Worm (Caenorhabditis elegans): ENCODE measurements around the gene lit-1.

lit-1 gene

ce11 chrIII:13763260-13764112 lies 61.7 kb downstream of the lit-1 start:
- TF ChIP-seq unc-120 (tag; optimal IDR thresholded peaks at IDR 0.05; ENCODE audit: poor library complexity, severe bottlenecking): no peak
- peak; percentile 17 for TF ChIP-seq mls-2 (tag; optimal IDR thresholded peaks at IDR 0.05)
- no peak for TF ChIP-seq snpc-4 (tag; optimal IDR thresholded peaks at IDR 0.05)
- no peak for TF ChIP-seq ham-2 (GFP tag; optimal IDR thresholded peaks at IDR 0.05)

DNA sequence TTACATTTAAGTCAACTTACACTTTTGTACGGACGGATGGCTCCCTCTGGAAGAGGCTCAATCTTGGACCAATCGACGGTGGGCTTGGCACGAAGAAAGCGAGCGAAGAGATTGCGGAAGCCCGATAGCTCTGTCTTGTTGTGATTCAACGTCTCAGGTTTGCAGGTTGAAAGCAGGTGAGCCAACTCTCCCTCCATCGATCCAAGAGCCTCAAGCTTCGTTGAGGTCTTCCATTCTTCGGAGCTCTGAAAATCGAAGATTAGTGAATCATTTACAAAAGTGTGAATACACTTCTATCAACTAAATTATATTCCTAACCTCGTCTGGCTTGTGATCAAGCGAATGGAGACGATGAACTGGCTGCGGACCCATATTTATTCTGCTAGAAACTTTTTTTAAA lies 64.0 kb downstream of the lit-1 start:
- no peak for TF ChIP-seq drap-1 (GFP tag; optimal IDR thresholded peaks at IDR 0.05)

DNA sequence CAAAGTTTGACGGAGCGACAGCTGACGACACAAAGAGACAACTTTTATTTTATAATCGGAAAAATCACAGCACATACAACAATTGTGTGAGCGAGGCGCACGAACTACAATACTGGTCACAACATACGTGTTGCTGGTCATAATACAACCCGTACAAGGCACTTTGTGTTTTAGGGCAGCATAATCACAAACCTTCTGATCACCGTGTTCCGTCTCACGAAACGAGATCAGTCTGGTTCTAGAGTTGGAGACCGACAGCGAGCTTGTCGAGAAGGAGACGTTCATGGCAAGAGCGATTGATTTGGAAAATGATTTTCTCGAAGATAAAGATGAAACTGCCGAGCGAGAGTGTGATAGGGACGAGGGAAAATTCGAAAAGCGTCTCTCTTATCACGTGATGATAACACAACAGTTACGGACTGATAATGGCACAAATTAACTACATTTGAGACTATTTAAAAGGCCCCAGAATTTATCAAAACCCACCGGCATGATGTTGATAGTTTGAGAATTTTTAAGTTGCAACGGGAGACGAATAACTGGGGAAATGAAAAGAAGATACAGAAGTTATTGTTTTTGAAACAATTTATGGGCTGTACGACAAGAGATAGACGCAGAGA lies 65.0 kb downstream of the lit-1 start:
- TF ChIP-seq nhr-28 (tag; optimal IDR thresholded peaks at IDR 0.05): no peak
- TF ChIP-seq hlh-1 (tag; optimal IDR thresholded peaks at IDR 0.05): peak; percentile 1

- TF ChIP-seq unc-120 (tag; optimal IDR thresholded peaks at IDR 0.05; ENCODE audit: poor library complexity, severe bottlenecking) (no peak), nhr-76 (tag; optimal IDR thresholded peaks at IDR 0.05) (no peak), unc-39 (tag; optimal IDR thresholded peaks at IDR 0.05) (no peak), cnd-1 (tag; optimal IDR thresholded peaks at IDR 0.05) (no peak), nhr-237 (tag; optimal IDR thresholded peaks at IDR 0.05) (no peak), hlh-1 (tag; optimal IDR thresholded peaks at IDR 0.05) (peak; percentile 84), elt-1 (tag; optimal IDR thresholded peaks at IDR 0.05; ENCODE audit: borderline replicate concordance, insufficient read depth) (no peak), elt-3 (tag; optimal IDR thresholded peaks at IDR 0.05) (no peak), mep-1 (tag; optimal IDR thresholded peaks at IDR 0.05) (peak; percentile 24), pha-4 (tag; optimal IDR thresholded peaks at IDR 0.05) (no peak), ztf-11 (tag; optimal IDR thresholded peaks at IDR 0.05) (no peak), ceh-43 (GFP tag; optimal IDR thresholded peaks at IDR 0.05) (no peak), nhr-28 (tag; optimal IDR thresholded peaks at IDR 0.05) (no peak), lin-32 (GFP tag; optimal IDR thresholded peaks at IDR 0.05) (no peak), lin-13 (tag; optimal IDR thresholded peaks at IDR 0.05) (no peak)
Measured at ce11 chrIII:13768074-13768662, 66.4 kb downstream of the lit-1 start, which contains the start of gene rml-1. Gene rml-1, minus strand, starts transcription at chrIII:13768092.

DNA sequence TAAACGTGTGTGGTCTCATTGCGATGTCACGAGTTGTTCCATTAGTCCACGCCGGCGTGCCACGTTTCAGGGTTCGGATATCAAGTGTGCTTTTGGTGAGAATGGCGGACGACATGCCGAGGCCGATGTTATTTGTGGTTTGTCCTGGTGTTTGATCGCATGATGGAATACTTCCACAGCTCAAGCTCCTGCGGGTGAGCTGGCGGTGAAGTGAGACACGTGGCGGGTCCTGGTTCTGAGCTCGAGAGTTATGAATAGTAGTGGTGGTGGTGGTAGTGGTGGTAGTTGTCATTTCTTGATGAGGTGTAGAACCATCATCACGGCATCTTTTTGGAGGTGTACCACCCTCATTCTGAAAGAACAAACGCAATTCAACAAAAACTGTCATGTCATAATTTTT lies 68.2 kb downstream of the lit-1 start:
- TF ChIP-seq snpc-4 (tag; optimal IDR thresholded peaks at IDR 0.05) (no peak), ztf-11 (tag; optimal IDR thresholded peaks at IDR 0.05) (no peak), mep-1 (tag; optimal IDR thresholded peaks at IDR 0.05) (no peak), ceh-39 (tag; optimal IDR thresholded peaks at IDR 0.05) (no peak), hlh-1 (tag; optimal IDR thresholded peaks at IDR 0.05) (no peak), elt-1 (tag; optimal IDR thresholded peaks at IDR 0.05; ENCODE audit: borderline replicate concordance, insufficient read depth) (no peak), sem-2 (GFP tag; optimal IDR thresholded peaks at IDR 0.05) (no peak), nhr-76 (tag; optimal IDR thresholded peaks at IDR 0.05) (no peak), nhr-12 (tag; optimal IDR thresholded peaks at IDR 0.05) (no peak), cnd-1 (tag; optimal IDR thresholded peaks at IDR 0.05) (no peak), nhr-28 (tag; optimal IDR thresholded peaks at IDR 0.05) (no peak), unc-120 (tag; optimal IDR thresholded peaks at IDR 0.05; ENCODE audit: poor library complexity, severe bottlenecking) (no peak), flh-1 (GFP tag; optimal IDR thresholded peaks at IDR 0.05) (no peak), bed-3 (GFP tag; optimal IDR thresholded peaks at IDR 0.05) (no peak), ceh-83 (GFP tag; optimal IDR thresholded peaks at IDR 0.05) (no peak), M03D4.4 (tag; optimal IDR thresholded peaks at IDR 0.05) (no peak), elt-3 (tag; optimal IDR thresholded peaks at IDR 0.05) (no peak), unc-39 (tag; optimal IDR thresholded peaks at IDR 0.05) (no peak), lsy-2 (tag; optimal IDR thresholded peaks at IDR 0.05) (no peak)

DNA sequence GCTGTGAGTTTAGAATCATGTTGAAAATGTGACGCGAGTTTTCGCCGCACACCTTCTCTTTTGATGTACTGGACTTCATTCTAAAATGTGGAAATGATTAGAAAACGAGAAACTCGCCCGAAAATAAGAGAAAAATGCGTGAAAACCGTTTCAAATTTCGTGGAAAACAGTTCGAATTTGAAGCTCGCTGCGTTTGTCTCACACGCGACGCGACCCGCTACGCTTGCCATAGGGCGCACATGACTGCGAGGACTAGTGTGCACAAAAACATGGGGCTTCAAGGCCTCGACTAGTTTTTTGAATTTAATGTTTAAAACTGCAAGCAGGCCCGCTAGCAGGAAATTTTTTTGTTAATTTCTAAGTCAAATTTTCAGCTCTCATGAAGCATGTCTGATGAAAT lies 69.4 kb downstream of the lit-1 start, which contains the start of the genes cyk-4 and pdr-1:
cyk-4 (minus strand) TSS at position 80 of the 400 bp plus-strand sequence.
pdr-1 (plus strand) TSS at position 369 of the 400 bp plus-strand sequence.
- TF ChIP-seq elt-3 (tag; optimal IDR thresholded peaks at IDR 0.05) (no peak), lsy-2 (tag; optimal IDR thresholded peaks at IDR 0.05) (peak; percentile 67), nhr-237 (tag; optimal IDR thresholded peaks at IDR 0.05) (peak; percentile 2), drap-1 (GFP tag; optimal IDR thresholded peaks at IDR 0.05) (no peak), lin-13 (tag; optimal IDR thresholded peaks at IDR 0.05) (peak; percentile 48), sptf-1 (tag; optimal IDR thresholded peaks at IDR 0.05) (peak; percentile 12), mep-1 (tag; optimal IDR thresholded peaks at IDR 0.05) (peak; percentile 49), ceh-39 (tag; optimal IDR thresholded peaks at IDR 0.05) (peak; percentile 23), snpc-4 (tag; optimal IDR thresholded peaks at IDR 0.05) (no peak), blmp-1 (tag; optimal IDR thresholded peaks at IDR 0.05) (no peak), hlh-1 (tag; optimal IDR thresholded peaks at IDR 0.05) (peak; percentile 5), pha-4 (tag; optimal IDR thresholded peaks at IDR 0.05) (peak; percentile 45)

Data from whole organism, mixed stage, embryonic.